Fruit fly (Drosophila melanogaster) whole organism, wandering third instar larva: ENCODE data around the gene nAChRbeta3.

Source experiments
- GATAd ChIP-seq: sonication (Bioruptor generic); optimal IDR thresholded peaks from 2 replicates; lab custom pipeline; 2016; ENCODE audit warnings: missing biosample characterization, missing genetic modification characterization
- h ChIP-seq: fragments of 200-800 bp; sonication (Bioruptor generic); optimal IDR thresholded peaks from 3 replicates; lab custom pipeline; 2016; ENCODE audit warnings: missing biosample characterization, mild to moderate bottlenecking, missing genetic modification characterization

DNA sequence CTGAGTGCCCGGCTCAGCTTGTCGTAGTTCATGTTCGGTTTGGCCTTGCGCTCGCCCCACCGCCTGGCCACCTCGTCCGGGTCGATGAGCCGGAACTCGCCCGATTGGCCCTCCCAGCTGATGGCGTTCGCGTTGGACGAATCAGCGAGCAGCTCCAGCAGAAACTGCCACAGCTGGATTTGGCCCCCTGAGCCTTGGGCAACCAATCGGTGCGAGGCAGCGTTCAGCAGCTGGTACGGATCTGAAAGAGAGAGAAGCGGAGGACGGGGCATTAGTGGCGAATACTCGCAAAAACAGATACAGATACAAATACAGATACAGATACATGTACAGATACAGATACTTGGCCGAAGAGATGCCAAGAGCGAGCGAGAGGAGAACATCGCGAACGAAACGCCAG, 3.0 kb downstream of the nAChRbeta3 start:
- TF ChIP-seq h (GFP tag; lab: Kevin White, UChicago) (no peak), GATAd (GFP tag; lab: Kevin White, UChicago) (no peak)
